Worm (Caenorhabditis elegans) whole organism, late embryonic: ENCODE results near the gene lin-29.

Source experiments
- T23F11.4 ChIP-seq: fragments of 200-800 bp; sonication (Bioruptor generic); optimal IDR thresholded peaks from 2 replicates; lab custom pipeline; 2018; ENCODE audit warnings: mild to moderate bottlenecking, missing genetic modification characterization, missing compliant biosample characterization
- ceh-24 ChIP-seq: sonication (generic microtip); optimal IDR thresholded peaks from 2 replicates; lab custom pipeline; 2016; ENCODE audit warnings: mild to moderate bottlenecking, missing genetic modification characterization, missing compliant biosample characterization
- ceh-9 ChIP-seq: sonication (generic microtip); optimal IDR thresholded peaks from 2 replicates; lab custom pipeline; 2016; ENCODE audit warnings: mild to moderate bottlenecking, missing genetic modification characterization, inconsistent platforms, missing compliant biosample characterization
- che-1 ChIP-seq: sonication (generic microtip); optimal IDR thresholded peaks from 2 replicates; lab custom pipeline; 2016; ENCODE audit warnings: mild to moderate bottlenecking, missing genetic modification characterization, missing compliant biosample characterization
- dmd-4 ChIP-seq: sonication (generic microtip); optimal IDR thresholded peaks from 2 replicates; lab custom pipeline; 2016; ENCODE audit warnings: borderline replicate concordance, missing genetic modification characterization, missing compliant biosample characterization
- fkh-6 ChIP-seq: sonication (generic microtip); optimal IDR thresholded peaks from 2 replicates; lab custom pipeline; 2016; ENCODE audit warnings: missing genetic modification characterization, missing compliant biosample characterization
- pat-9 ChIP-seq: fragments of 200-800 bp; sonication (Bioruptor generic); optimal IDR thresholded peaks from 2 replicates; lab custom pipeline; 2018; ENCODE audit warnings: mild to moderate bottlenecking, missing genetic modification characterization, moderate library complexity, missing compliant biosample characterization
- sox-2 ChIP-seq: fragments of 200-800 bp; sonication (Bioruptor generic); IDR thresholded peaks from 2 replicates; pipeline ENCODE4 v1.3.6; 2022; ENCODE audit warnings: missing genetic modification reagents, missing genetic modification characterization, missing compliant biosample characterization
- tbx-2 ChIP-seq: sonication (generic microtip); optimal IDR thresholded peaks from 2 replicates; lab custom pipeline; 2016; ENCODE audit warnings: missing genetic modification characterization, missing compliant biosample characterization

ce11 chrII:11962083-11962482 is 26.9 kb upstream of the lin-29 start, which contains the start of the genes W03C9.1 and W03C9.2:
- no peak for TF ChIP-seq dmd-4 (tag; lab: Kevin White, UChicago)
- TF ChIP-seq pat-9 (tag; lab: Kevin White, UChicago), result no peak
- TF ChIP-seq ceh-9 (tag; lab: Kevin White, UChicago), result no peak
- TF ChIP-seq tbx-2, result no peak
- no peak for TF ChIP-seq che-1 (tag; lab: Kevin White, UChicago)
- TF ChIP-seq T23F11.4 (GFP tag; lab: Kevin White, UChicago), result no peak
- no peak for TF ChIP-seq sox-2 (GFP tag; lab: Robert Waterston, UW)
- TF ChIP-seq fkh-6 (tag; lab: Kevin White, UChicago), result no peak
- no peak for TF ChIP-seq ceh-24
